Fruit fly (Drosophila melanogaster): ENCODE results near the gene MED30.
A peak's percentile ranks its signal among the peaks of the same experiment; 100 is the strongest.

MED30 gene

DNA sequence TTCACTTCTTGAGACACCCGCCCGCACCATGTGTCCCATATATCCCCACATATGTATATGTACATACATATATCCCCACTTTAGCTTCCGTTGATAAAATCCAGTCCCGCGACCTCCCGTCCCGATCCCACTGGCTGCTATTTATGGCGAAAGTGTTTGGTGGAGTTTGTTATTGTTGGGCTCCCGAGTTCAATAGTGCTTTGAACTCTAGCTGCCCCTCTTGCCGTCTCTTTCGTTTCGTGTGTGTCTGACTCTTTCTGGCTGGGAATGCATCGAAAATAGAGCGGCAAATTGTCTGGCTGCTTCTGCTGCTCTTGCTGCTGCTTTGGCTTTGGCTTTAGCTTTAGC lies 18.9 kb downstream of the MED30 start (continued):
- no peak for TF ChIP-seq esg (GFP tag; conservative IDR thresholded peaks at IDR 0.05)
- no peak for TF ChIP-seq dpn (GFP tag; optimal IDR thresholded peaks at IDR 0.05)
- no peak for TF ChIP-seq CG14667 (GFP tag; IDR thresholded peaks at IDR 0.05)
- TF ChIP-seq disco-r (GFP tag; optimal IDR thresholded peaks at IDR 0.05) = no peak
- TF ChIP-seq CG14965 (GFP tag; optimal IDR thresholded peaks at IDR 0.05; ENCODE audit: borderline replicate concordance) = peak; percentile 21
- TF ChIP-seq Lim3 (GFP tag; IDR thresholded peaks at IDR 0.05) = no peak
- TF ChIP-seq CG7928 (GFP tag; optimal IDR thresholded peaks at IDR 0.05) = no peak
- TF ChIP-seq CG2120 (GFP tag; optimal IDR thresholded peaks at IDR 0.05) = no peak
- TF ChIP-seq dysf (GFP tag; IDR thresholded peaks at IDR 0.05) = no peak
- no peak for TF ChIP-seq CG12769 (tag; optimal IDR thresholded peaks at IDR 0.05)
- TF ChIP-seq sqz (GFP tag; optimal IDR thresholded peaks at IDR 0.05) = no peak
- no peak for TF ChIP-seq CTCF (GFP tag; optimal IDR thresholded peaks at IDR 0.05)
- peak; percentile 32 for TF ChIP-seq CG7556 (GFP tag; optimal IDR thresholded peaks at IDR 0.05)
- TF ChIP-seq Blimp-1 (GFP tag; optimal IDR thresholded peaks at IDR 0.05) = peak; percentile 85
- 0 out of 2 replicates have a peak, but pooled peaks have one; percentile 2 for TF ChIP-seq Dip2 (GFP tag; IDR thresholded peaks at IDR 0.05)
- TF ChIP-seq CG13123 (GFP tag; optimal IDR thresholded peaks at IDR 0.05) = no peak
- no peak for TF ChIP-seq CG2116 (GFP tag; optimal IDR thresholded peaks at IDR 0.05)
- no peak for TF ChIP-seq CG18619 (GFP tag; optimal IDR thresholded peaks at IDR 0.05)
- TF ChIP-seq ind (GFP tag; optimal IDR thresholded peaks at IDR 0.05) = no peak
- TF ChIP-seq Bdp1 (GFP tag; optimal IDR thresholded peaks at IDR 0.05) = no peak
- no peak; the same call in 1 of the 2 replicates for TF ChIP-seq chm (GFP tag; IDR thresholded peaks at IDR 0.05)
- TF ChIP-seq CG2129 (GFP tag; IDR thresholded peaks at IDR 0.05; ENCODE audit: partially characterized antibody) = no peak
- no peak for TF ChIP-seq CG2202 (tag; optimal IDR thresholded peaks at IDR 0.05)
- TF ChIP-seq vfl (GFP tag; optimal IDR thresholded peaks at IDR 0.05) = no peak
- TF ChIP-seq fd102C (GFP tag; optimal IDR thresholded peaks at IDR 0.05) = no peak
- TF ChIP-seq Hand (GFP tag; optimal IDR thresholded peaks at IDR 0.05) = no peak
- TF ChIP-seq Eip74EF (GFP tag; optimal IDR thresholded peaks at IDR 0.05) = peak in 1 of 2 experiments; percentile 16
- no peak for TF ChIP-seq tio (GFP tag; optimal IDR thresholded peaks at IDR 0.05)
- no peak for TF ChIP-seq CG4282 (GFP tag; optimal IDR thresholded peaks at IDR 0.05)
- peak; percentile 73 for TF ChIP-seq kah (GFP tag; optimal IDR thresholded peaks at IDR 0.05)
- no peak for TF ChIP-seq Xrp1 (GFP tag; IDR thresholded peaks at IDR 0.05)
- TF ChIP-seq sens (GFP tag) = no peak
- no peak for TF ChIP-seq E2f1 (GFP tag; IDR thresholded peaks at IDR 0.05)
- no peak for TF ChIP-seq tup (GFP tag; optimal IDR thresholded peaks at IDR 0.05)
- TF ChIP-seq PHDP (tag; optimal IDR thresholded peaks at IDR 0.05) = no peak
- TF ChIP-seq CG1792 (GFP tag; optimal IDR thresholded peaks at IDR 0.05) = no peak
- no peak for TF ChIP-seq lola (GFP tag; optimal IDR thresholded peaks at IDR 0.05)
- TF ChIP-seq Hmr (GFP tag; optimal IDR thresholded peaks at IDR 0.05) = no peak

DNA sequence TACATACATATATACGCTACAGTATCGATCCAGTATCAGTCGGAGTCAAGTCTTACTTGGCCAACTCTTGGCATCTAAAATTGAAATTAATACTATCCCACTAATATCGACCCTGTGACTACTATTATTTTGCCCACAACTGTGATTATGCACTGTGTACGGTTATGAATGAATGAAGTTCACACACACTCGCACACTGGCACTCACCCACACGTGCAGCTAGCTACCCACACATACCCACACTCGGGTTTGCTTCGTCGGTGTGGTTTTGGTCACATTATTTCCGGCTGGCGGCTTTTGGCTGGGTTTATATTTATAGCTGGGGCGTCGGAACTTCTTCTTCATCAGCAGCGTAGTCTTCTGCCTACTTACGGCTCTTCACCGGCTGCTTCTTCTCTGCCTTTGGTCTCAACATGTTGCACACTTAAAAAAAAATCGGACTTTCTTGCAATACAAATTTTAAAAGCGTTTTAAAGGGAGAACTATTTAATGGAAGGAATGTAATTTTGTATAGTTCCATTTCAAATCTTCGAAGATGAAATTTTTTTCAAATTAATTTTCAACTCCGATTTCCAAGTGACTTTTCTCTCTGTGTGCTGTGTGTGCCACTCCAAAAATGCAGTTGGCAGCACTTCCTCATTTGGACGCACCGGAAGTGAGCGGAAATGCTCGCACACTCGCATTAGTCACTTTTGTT lies 19.4 kb downstream of the MED30 start:
- TF ChIP-seq CG10267 (tag; optimal IDR thresholded peaks at IDR 0.05) (peak; percentile 89), HLH4C (GFP tag; IDR thresholded peaks at IDR 0.05; ENCODE audit: partially characterized antibody) (no peak), CG32767 (GFP tag; IDR thresholded peaks at IDR 0.05) (peak; percentile 92), Lpt (GFP tag; optimal IDR thresholded peaks at IDR 0.05) (no peak), CG18262 (tag; optimal IDR thresholded peaks at IDR 0.05) (peak; percentile 95), Aef1 (GFP tag; IDR thresholded peaks at IDR 0.05) (peak; percentile 79), MESR4 (GFP tag; optimal IDR thresholded peaks at IDR 0.05) (peak; percentile 6), CG8765 (GFP tag; IDR thresholded peaks at IDR 0.05) (peak; percentile 90), CG11085 (GFP tag; IDR thresholded peaks at IDR 0.05) (peak; percentile 70), Sox100B (GFP tag; optimal IDR thresholded peaks at IDR 0.05) (peak; percentile 91), BtbVII (GFP tag; optimal IDR thresholded peaks at IDR 0.05) (peak; percentile 69), nmo (GFP tag; optimal IDR thresholded peaks at IDR 0.05) (peak; percentile 96), Fer1 (GFP tag; optimal IDR thresholded peaks at IDR 0.05) (peak; percentile 75), stwl (tag; optimal IDR thresholded peaks at IDR 0.05) (peak; percentile 59), repo (GFP tag; optimal IDR thresholded peaks at IDR 0.05) (peak; percentile 92)

All from whole organism, embryonic.